Fruit fly (Drosophila melanogaster): ENCODE data around the gene z.
A peak's percentile ranks its signal among the peaks of the same experiment; 100 is the strongest.

The z gene

DNA sequence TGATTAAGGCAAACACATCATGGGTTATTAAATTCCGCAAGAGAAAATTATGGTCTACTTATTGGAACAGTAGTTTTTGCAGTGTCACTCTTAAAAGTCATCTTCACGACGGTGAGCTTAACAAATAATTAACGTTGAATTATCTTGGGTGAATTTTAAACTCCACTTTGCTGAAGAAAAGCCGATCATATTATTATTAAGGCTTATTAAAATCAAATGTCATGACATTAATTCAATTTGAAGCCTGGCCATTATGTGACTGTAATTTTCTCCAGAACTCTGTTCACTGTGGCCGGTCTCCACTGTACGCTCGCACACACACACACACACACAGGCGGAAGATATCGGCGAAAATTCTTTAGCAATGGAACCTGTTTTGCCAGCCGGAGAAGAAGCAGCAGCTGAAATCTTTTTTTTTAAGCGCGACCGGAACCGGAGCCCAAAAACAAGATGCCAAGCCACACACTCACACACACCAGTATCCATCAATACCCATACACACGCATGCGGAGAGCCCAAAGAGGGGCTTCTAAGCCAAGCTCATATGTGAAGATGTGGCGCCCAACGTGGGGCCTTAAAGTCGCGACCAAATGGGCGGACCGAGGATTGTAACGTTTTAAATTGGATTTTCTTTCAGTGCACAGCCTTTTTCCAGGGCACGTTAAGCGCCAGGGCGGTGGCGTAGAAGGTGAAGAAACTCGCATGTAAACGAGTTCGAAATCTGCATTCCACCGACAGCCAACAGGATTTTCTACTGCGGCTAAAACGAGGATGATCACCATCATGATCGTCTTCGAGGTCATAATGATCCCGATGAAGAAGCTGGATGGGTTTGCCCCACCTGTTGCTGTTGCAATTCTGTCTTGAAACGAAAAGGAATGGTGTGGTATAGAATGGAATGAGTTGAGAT, 8.0 kb downstream of the z start (continued):
- TF ChIP-seq Sox14 (GFP tag; optimal IDR thresholded peaks at IDR 0.05) (peak; percentile 72), esn (GFP tag; optimal IDR thresholded peaks at IDR 0.05) (peak; percentile 69), Eip75B (GFP tag; optimal IDR thresholded peaks at IDR 0.05) (peak; percentile 57), CG3919 (GFP tag; optimal IDR thresholded peaks at IDR 0.05) (peak; percentile 70), CG6854 (GFP tag; optimal IDR thresholded peaks at IDR 0.05) (no peak), Eip78C (GFP tag) (peak; percentile 80), topi (GFP tag; optimal IDR thresholded peaks at IDR 0.05) (peak; percentile 55), fkh (GFP tag; optimal IDR thresholded peaks at IDR 0.05) (no peak), CG1621 (tag; optimal IDR thresholded peaks at IDR 0.05) (peak; percentile 58), CG6792 (GFP tag; optimal IDR thresholded peaks at IDR 0.05) (peak; percentile 60), CG10631 (GFP tag; optimal IDR thresholded peaks at IDR 0.05) (peak; percentile 70), CG9139 (GFP tag; optimal IDR thresholded peaks at IDR 0.05) (no peak), CG34406 (GFP tag; optimal IDR thresholded peaks at IDR 0.05) (peak; percentile 33), dsx (GFP tag; optimal IDR thresholded peaks at IDR 0.05; ENCODE audit: poor library complexity, severe bottlenecking) (peak; percentile 22), fd85E (GFP tag; optimal IDR thresholded peaks at IDR 0.05) (no peak)

DNA sequence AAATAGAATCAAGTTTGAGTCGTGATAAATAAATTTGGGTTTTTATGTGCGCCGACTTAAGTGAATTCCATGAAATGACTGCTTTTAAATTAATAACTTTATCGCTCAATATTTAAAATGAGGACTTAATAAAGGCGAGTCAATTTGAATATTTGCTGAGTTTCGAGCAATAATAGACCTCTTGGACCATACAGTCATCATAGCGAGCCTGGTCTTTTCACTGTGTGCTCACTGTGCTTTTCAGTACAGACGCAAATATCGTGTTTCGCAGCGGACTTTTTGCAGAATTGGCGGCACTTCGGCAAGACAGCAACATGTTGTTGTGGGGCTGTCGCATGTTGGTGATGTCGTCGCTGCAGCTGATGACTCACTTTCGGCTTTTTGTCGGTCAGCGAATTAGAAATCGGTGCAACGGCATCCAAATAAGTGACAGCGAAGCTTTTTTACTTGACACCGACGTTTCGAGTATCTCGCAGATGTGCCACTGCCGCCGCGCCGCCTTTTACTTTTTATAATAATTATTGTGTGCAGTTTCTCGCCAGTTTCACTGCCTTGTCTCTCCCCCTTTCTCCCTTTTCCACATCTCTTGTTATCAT, 10.4 kb downstream of the z start:
- TF ChIP-seq CG32006 (GFP tag; optimal IDR thresholded peaks at IDR 0.05) (peak; percentile 5), eg (GFP tag; IDR thresholded peaks at IDR 0.05) (peak; percentile 51; the same call in 1 of the 3 replicates), CG15336 (GFP tag; IDR thresholded peaks at IDR 0.05) (0 out of 2 replicates have a peak, but pooled peaks have one; percentile 28), CG16779 (tag; optimal IDR thresholded peaks at IDR 0.05) (no peak), Eip78C (GFP tag) (peak; percentile 23), Sox102F (GFP tag; optimal IDR thresholded peaks at IDR 0.05) (no peak), Hr4 (GFP tag; optimal IDR thresholded peaks at IDR 0.05) (peak; percentile 36), CG6163 (GFP tag; IDR thresholded peaks at IDR 0.05) (0 out of 3 replicates have a peak, but pooled peaks have one; percentile 41), topi (GFP tag; optimal IDR thresholded peaks at IDR 0.05) (no peak), CG3032 (tag; optimal IDR thresholded peaks at IDR 0.05) (no peak)

DNA sequence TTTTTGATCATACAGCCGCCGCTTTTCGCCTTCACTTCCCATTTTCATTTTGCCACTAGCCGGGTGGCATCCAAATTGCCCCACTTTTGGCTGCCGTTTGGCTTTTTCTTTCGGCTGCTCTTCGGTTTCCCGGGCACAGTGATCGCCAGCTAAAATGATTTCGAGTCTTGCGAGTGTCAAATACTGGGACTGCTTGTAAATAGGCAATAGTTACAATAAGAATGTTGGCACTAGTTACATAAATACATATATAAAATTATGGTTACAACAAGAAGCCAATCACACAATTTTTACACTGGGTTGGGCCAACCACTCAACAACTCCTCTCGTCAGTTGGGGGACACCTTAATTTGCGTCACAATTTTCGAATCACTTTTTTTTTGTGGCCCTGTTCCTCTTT, 12.3 kb downstream of the z start:
- TF ChIP-seq CG4318 (GFP tag; optimal IDR thresholded peaks at IDR 0.05): no peak
- TF ChIP-seq Hr4 (GFP tag; optimal IDR thresholded peaks at IDR 0.05): peak; percentile 5
- TF ChIP-seq CG15336 (GFP tag; IDR thresholded peaks at IDR 0.05): 0 out of 2 replicates have a peak, but pooled peaks have one; percentile 11
- peak; percentile 53 for TF ChIP-seq Eip78C (GFP tag)
- no peak for TF ChIP-seq CG7368 (GFP tag; optimal IDR thresholded peaks at IDR 0.05)
- 0 out of 3 replicates have a peak, but pooled peaks have one; percentile 3 for TF ChIP-seq eg (GFP tag; IDR thresholded peaks at IDR 0.05)

DNA sequence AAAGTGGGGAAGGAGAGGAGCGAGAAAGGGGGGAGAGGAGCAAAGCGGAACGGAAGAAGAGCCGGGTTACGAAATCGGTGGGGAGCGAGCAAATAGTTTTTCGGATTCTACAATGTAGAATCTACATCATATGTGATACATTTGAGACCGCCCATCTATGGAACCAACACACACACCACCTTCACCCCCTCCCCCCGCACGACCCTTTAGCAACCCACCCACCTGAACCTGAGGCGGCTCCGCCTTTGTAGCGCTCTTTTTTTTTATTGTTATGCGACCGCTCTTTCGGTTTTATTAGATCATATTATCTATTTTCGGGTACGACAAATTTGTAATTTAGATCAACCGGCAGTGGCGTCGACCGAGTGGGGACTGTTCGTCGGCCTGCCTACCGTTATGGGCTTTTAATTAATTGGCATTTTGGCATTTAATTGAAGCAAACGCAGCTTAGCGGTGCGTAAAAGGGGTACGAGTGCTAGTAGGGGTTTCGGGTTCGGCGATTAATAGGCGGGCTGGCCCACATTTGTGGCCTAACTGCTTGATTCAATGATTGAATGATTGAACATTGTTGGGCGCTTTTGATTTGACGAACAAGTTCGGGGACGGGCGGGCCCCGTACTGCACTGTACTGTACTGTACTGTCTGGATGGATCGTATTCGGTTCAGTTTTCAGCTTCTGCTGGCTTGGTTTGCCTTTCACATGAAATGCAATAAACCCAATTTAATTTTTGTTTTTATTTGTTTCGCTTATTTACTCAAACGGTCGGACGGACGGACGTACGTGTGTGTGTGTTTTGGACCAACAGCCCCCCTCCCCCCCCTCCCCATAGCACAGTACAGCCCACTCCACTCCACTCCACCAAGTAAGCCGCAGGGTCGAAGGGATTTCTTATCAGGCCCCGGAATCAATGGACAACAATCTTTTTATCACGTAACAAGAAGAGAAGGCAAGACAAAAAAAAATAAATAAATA, 14.1 kb downstream of the z start:
- TF ChIP-seq fkh (GFP tag; optimal IDR thresholded peaks at IDR 0.05): peak; percentile 81
- TF ChIP-seq CG8319 (GFP tag; optimal IDR thresholded peaks at IDR 0.05): no peak

DNA sequence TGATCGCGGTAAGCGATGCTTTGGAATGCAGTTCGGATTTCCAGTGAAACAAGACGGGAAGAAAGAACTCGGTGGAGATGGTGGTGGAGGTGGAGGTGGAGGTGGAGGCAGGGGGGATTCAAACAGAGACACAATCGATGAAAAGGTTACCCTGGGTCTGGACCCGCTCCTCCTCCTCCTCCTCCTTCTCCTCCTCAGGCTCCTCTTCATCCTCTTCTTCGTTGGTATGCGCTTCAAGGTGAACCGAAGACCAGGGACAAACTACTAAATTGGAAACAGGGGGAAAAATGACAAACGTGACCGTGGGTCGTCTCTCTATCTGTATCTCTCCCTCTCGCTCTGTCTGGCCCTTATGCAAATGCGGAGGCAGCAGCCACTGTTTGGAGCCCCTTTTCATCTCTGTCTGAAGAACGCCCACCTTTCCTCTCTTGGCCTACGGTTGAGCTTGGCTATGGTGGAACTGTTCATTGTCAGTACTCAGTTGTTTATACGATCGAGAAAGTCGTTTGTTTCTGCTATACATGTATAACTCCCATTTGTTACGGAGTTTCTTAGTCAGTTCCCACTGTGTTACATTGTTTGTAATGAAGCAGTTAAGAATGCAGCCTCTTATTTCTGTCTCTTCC, 15.5 kb downstream of the z start:
- TF ChIP-seq CG34406 (GFP tag; optimal IDR thresholded peaks at IDR 0.05) (no peak), Sox15 (GFP tag; optimal IDR thresholded peaks at IDR 0.05) (no peak), Eip75B (GFP tag; optimal IDR thresholded peaks at IDR 0.05) (no peak), CG10631 (GFP tag; optimal IDR thresholded peaks at IDR 0.05) (no peak), Ets96B (tag; optimal IDR thresholded peaks at IDR 0.05) (peak; percentile 4), CG9139 (GFP tag; optimal IDR thresholded peaks at IDR 0.05) (no peak), OdsH (GFP tag; optimal IDR thresholded peaks at IDR 0.05) (no peak), CG3919 (GFP tag; optimal IDR thresholded peaks at IDR 0.05) (no peak), CG31627 (GFP tag; optimal IDR thresholded peaks at IDR 0.05) (no peak), Eip78C (GFP tag) (peak; percentile 60), dsx (GFP tag; optimal IDR thresholded peaks at IDR 0.05; ENCODE audit: poor library complexity, severe bottlenecking) (peak; percentile 34), CG6163 (GFP tag; IDR thresholded peaks at IDR 0.05) (no peak)
